Worm (Caenorhabditis elegans) whole organism, midembryonic: ENCODE measurements around the gene T26H5.11.

Source experiments
- flt-1 ChIP-seq: fragments of 200-800 bp; sonication (Bioruptor generic); IDR thresholded peaks from 2 replicates; pipeline ENCODE4 v1.3.6; 2022; ENCODE audit warnings: missing genetic modification characterization, missing compliant biosample characterization
- ref-1 ChIP-seq: fragments of 200-800 bp; sonication (Bioruptor generic); conservative IDR thresholded peaks from 2 replicates; pipeline ENCODE4 v1.3.6; 2022; ENCODE audit warnings: missing genetic modification reagents, missing genetic modification characterization, missing compliant biosample characterization
- tab-1 ChIP-seq: fragments of 200-800 bp; sonication (Bioruptor generic); IDR thresholded peaks from 2 replicates; pipeline ENCODE4 v1.3.6; 2022; ENCODE audit warnings: missing genetic modification characterization, missing compliant biosample characterization
- ztf-23 ChIP-seq: fragments of 200-800 bp; sonication (Bioruptor generic); IDR thresholded peaks from 2 replicates; pipeline ENCODE4 v1.3.6; 2022; ENCODE audit warnings: missing genetic modification reagents, missing genetic modification characterization, missing compliant biosample characterization

- TF ChIP-seq ref-1 (GFP tag; lab: Robert Waterston, UW) = no peak
- no peak for TF ChIP-seq ztf-23 (GFP tag; lab: Robert Waterston, UW)
- no peak for TF ChIP-seq flt-1 (GFP tag; lab: Robert Waterston, UW)
- TF ChIP-seq tab-1 (GFP tag; lab: Robert Waterston, UW) = no peak
Observed at ce11 chrV:15479107-15479506, 35.0 kb upstream of the T26H5.11 start.
